Fruit fly (Drosophila melanogaster): ENCODE measurements around the gene Mi-2.

Mi-2 gene

DNA sequence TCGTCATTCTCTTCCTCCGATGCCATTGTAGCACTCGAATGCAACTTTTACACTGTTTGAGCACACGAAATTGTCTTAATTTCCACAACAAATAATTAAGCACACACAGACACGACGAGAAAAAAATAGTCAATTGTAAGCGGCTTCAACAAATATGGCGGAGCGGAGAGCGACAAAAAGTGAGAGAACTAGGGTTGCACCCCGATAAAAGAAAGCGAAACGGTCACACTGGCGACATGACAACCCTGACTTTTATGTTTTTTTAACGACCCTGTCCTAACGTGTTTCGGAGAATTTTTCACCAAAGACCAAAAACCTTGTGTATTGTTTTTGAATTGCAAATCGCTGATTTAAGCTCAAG is at the start of gene Mi-2, which contains the start of gene Prp3:
Gene Mi-2, minus strand, starts transcription at position 162 of the 361 bp plus-strand sequence.
Gene Prp3, plus strand, starts transcription at position 247 of the 361 bp plus-strand sequence.
- TF ChIP-seq Sin3A (optimal IDR thresholded peaks at IDR 0.05), result no peak
- no peak for TF ChIP-seq h (optimal IDR thresholded peaks at IDR 0.05)
- TF ChIP-seq ttk (optimal IDR thresholded peaks at IDR 0.05), result no peak
- TF ChIP-seq insv (optimal IDR thresholded peaks at IDR 0.05), result no peak
- no peak for TF ChIP-seq Myc (optimal IDR thresholded peaks at IDR 0.05)
- TF ChIP-seq psq (optimal IDR thresholded peaks at IDR 0.05), result no peak

DNA sequence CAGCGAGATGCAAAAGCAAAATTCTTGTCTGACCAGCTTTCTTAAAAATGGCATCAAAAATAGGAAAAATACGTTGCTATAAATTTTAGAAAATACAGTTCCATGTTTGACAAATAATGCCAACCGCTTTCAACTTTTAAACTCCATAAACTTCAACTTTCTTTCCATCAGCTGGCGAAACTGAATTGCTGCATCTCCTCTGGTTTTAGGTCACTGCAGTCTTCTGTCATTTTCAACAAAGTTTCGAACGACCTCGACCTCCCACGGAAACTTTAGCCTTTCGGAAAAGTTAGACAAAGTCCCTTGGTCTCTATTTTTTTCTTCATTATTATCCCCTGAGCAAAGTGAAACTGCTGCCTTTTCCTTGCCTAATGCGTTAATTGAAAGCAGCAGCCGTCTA is 45.7 kb upstream of the Mi-2 start, which contains the start of gene CG42263:
Gene CG42263, minus strand, starts transcription at position 101 of the 400 bp plus-strand sequence.
- TF ChIP-seq insv (optimal IDR thresholded peaks at IDR 0.05), result no peak
- TF ChIP-seq ttk (optimal IDR thresholded peaks at IDR 0.05), result no peak
- TF ChIP-seq psq (optimal IDR thresholded peaks at IDR 0.05), result no peak
- no peak for TF ChIP-seq Sin3A (optimal IDR thresholded peaks at IDR 0.05)
- TF ChIP-seq h (optimal IDR thresholded peaks at IDR 0.05), result no peak
- no peak for TF ChIP-seq Myc (optimal IDR thresholded peaks at IDR 0.05)

DNA sequence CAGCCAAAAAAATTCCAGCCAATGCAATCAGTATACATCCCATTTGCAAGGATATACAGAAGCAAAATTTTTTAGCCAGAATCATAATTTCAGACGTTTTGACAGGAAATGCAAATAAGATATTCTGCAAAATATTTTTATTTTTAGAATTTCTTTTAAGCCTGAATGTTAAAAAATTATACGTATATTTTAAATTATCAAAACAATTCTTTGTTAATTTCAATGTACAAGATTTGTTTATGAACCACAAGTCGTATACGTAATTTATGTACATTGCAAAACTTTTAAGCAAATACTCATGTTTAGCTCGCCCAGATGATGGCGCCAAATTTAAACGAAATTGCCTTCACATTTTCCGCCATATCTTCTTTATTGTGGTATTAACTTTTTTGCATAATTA is 44.4 kb upstream of the Mi-2 start, which contains the start of gene CG42654:
Gene CG42654, minus strand, starts transcription at position 101 of the 400 bp plus-strand sequence.
- no peak for TF ChIP-seq psq (optimal IDR thresholded peaks at IDR 0.05)
- TF ChIP-seq h (optimal IDR thresholded peaks at IDR 0.05), result no peak
- TF ChIP-seq Myc (optimal IDR thresholded peaks at IDR 0.05), result no peak
- TF ChIP-seq Sin3A (optimal IDR thresholded peaks at IDR 0.05), result no peak
- no peak for TF ChIP-seq ttk (optimal IDR thresholded peaks at IDR 0.05)
- no peak for TF ChIP-seq insv (optimal IDR thresholded peaks at IDR 0.05)

DNA sequence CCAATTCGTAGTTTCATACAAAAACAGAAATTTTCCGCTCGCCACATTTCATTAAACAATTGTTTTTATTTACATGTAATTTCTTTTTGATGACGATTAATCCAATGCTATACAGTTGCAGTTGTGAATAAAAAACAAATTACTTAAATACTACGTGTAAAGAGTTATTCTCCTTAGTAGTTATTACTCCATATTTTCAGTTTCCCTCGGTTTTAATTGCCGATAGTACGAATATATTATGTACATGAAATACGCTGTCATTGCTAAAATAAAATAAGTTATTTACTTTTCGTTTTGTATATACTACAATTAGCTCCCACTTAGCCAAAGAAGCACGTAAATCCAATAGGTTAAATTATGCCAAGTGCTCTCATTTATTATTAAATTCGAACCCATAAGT is 43.6 kb upstream of the Mi-2 start, which contains the start of gene CG42655:
Gene CG42655, minus strand, starts transcription at position 101 of the 400 bp plus-strand sequence.
- no peak for TF ChIP-seq h (optimal IDR thresholded peaks at IDR 0.05)
- TF ChIP-seq Sin3A (optimal IDR thresholded peaks at IDR 0.05), result no peak
- no peak for TF ChIP-seq ttk (optimal IDR thresholded peaks at IDR 0.05)
- no peak for TF ChIP-seq Myc (optimal IDR thresholded peaks at IDR 0.05)
- no peak for TF ChIP-seq insv (optimal IDR thresholded peaks at IDR 0.05)
- no peak for TF ChIP-seq psq (optimal IDR thresholded peaks at IDR 0.05)

DNA sequence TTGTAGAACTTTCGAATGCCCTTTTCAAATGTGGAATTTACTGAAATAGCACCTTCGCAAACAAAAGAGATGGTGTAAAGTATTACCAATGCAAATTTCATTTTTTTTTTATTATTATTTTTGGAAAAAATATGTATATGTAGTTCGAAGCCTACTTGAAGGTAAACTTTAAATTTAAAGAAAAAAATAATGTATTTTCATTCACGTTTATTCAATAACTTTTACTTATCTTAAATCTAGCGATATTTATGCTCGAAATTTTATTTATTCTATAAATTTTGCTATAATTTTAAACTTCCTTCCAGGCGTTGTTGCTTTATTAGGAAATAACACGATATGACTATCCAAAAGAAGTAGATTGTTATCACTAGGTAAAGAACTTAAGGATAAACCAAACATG is 42.7 kb upstream of the Mi-2 start, which contains the start of gene CG33710:
Gene CG33710, minus strand, starts transcription at position 101 of the 400 bp plus-strand sequence.
- TF ChIP-seq h (optimal IDR thresholded peaks at IDR 0.05) (no peak), insv (optimal IDR thresholded peaks at IDR 0.05) (no peak), Myc (optimal IDR thresholded peaks at IDR 0.05) (no peak), ttk (optimal IDR thresholded peaks at IDR 0.05) (no peak), Sin3A (optimal IDR thresholded peaks at IDR 0.05) (no peak), psq (optimal IDR thresholded peaks at IDR 0.05) (no peak)

DNA sequence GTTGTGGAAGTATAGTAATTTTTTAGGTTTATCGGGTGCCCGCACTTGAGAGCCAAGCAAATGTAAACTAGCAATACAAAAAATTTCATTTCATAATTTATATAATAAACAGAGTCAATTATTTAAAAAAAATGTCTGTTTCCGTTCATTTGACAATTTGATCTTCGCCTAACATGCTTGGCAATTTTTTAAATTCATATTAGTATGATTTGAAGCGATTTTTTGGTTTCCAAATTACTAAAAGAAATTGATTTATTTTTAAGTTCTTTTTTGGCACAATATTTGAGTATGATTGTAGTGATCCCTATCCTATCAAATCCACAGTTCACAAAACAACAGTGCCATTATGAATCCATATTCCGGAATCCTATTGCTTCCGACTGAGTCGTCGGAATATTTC is 41.9 kb upstream of the Mi-2 start, which contains the start of gene CG34258:
Gene CG34258, minus strand, starts transcription at position 101 of the 400 bp plus-strand sequence.
- TF ChIP-seq psq (optimal IDR thresholded peaks at IDR 0.05) (no peak), h (optimal IDR thresholded peaks at IDR 0.05) (no peak), Sin3A (optimal IDR thresholded peaks at IDR 0.05) (no peak), ttk (optimal IDR thresholded peaks at IDR 0.05) (no peak), insv (optimal IDR thresholded peaks at IDR 0.05) (no peak), Myc (optimal IDR thresholded peaks at IDR 0.05) (no peak)

DNA sequence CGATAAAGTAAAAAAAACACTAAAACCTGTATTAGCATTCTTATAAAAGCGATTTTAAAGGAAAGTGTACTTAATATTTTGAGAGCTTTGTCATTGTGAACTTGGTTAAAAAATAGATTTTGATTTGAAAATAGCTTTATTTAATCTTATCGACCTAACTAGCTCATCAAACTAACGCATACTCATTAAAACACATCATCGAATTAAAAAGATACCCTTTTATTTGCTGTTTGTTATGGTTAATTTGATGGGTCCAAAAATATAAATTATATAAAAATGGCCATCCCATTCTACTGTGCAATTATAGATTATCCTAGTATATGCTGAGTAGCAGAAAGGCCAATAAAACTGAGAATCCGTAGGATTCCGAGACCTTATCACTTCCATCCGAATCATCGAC is 41.0 kb upstream of the Mi-2 start, which contains the start of gene CG32219:
Gene CG32219, minus strand, starts transcription at position 101 of the 400 bp plus-strand sequence.
- TF ChIP-seq Myc (optimal IDR thresholded peaks at IDR 0.05), result no peak
- TF ChIP-seq psq (optimal IDR thresholded peaks at IDR 0.05), result no peak
- no peak for TF ChIP-seq insv (optimal IDR thresholded peaks at IDR 0.05)
- TF ChIP-seq Sin3A (optimal IDR thresholded peaks at IDR 0.05), result no peak
- no peak for TF ChIP-seq h (optimal IDR thresholded peaks at IDR 0.05)
- no peak for TF ChIP-seq ttk (optimal IDR thresholded peaks at IDR 0.05)

DNA sequence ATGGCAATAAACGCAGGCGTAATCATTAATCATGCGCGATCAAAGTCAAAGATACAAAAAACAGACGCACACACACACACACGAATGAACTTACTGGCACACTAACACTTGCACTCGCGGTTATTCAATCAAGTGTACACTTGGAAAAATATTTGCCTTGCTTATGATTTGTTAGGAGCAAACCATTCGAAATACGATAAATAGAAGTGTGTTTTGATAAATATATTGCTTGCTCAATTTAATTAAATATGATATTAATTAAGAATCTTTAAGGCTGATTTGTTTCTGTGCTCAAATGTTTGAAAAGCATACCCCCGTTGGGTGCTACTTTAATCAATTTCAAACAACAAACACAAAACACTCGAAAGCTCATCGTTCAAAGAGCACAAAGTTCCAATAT is 35.5 kb upstream of the Mi-2 start:
- TF ChIP-seq h (optimal IDR thresholded peaks at IDR 0.05) (no peak), Myc (optimal IDR thresholded peaks at IDR 0.05) (no peak), insv (optimal IDR thresholded peaks at IDR 0.05) (no peak), Sin3A (optimal IDR thresholded peaks at IDR 0.05) (no peak), psq (optimal IDR thresholded peaks at IDR 0.05) (no peak), ttk (optimal IDR thresholded peaks at IDR 0.05) (no peak)

DNA sequence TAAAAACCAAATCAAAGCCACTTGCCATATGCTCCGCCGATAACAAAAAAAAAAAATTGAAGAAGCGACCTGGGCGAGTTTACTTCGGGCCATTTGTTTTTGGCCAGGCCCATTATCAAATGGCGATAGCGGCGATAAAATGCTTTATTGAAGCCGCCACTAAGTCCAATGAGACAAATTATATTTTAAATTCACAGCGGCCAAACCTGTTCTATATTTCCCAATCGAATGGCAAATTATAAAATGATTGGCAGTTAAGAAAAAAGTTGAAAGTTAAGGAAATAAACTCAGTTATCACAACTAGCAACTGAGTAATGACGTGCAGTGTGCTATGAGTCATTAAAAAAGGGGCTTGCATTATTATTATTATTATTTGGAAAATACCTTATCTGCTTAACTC is 31.1 kb upstream of the Mi-2 start:
- TF ChIP-seq ttk (optimal IDR thresholded peaks at IDR 0.05) (no peak), psq (optimal IDR thresholded peaks at IDR 0.05) (no peak), h (optimal IDR thresholded peaks at IDR 0.05) (no peak), Myc (optimal IDR thresholded peaks at IDR 0.05) (no peak), insv (optimal IDR thresholded peaks at IDR 0.05) (no peak)

DNA sequence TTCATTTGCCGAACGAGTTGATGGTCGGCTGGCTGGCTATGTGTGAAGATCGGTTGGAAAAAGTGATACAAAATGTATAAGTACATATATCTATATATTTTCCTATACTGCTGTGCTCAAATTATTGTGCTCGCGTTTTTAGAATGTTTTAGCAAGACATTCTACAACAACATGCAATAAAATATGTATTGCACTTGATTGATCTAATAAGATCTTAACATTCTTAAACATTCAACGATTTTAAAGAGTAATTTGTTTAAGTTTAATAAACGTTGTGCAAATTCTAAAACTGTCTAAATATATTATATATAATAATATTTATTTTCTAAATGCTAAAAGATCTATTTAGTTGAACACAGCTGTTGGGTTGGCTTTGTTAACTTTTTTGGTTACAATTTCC is 30.3 kb upstream of the Mi-2 start:
- TF ChIP-seq psq (optimal IDR thresholded peaks at IDR 0.05), result no peak
- no peak for TF ChIP-seq Myc (optimal IDR thresholded peaks at IDR 0.05)

DNA sequence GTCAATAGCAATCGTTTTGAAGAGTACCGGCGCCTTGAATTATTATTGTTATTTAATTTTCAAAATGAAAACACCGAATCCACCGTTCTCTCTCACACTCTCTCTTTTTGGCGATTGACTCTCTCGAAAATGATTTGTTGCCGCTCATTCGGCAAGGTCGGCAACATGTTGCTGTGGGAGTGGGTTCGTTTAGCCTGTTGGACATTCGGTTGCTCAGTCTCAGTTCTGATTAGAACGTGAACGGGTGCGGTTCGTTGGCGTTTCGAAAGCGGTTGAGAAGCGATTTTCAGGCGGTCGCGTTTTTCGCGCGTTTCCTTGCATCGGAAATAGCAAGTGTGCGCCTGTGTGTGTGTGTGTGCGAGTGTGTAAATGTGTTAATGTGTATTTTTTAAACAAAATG is 29.0 kb upstream of the Mi-2 start, which contains the start of gene Ac76E:
Gene Ac76E, plus strand, starts transcription at position 264 of the 400 bp plus-strand sequence.
- TF ChIP-seq Myc (optimal IDR thresholded peaks at IDR 0.05) (no peak), Sin3A (optimal IDR thresholded peaks at IDR 0.05) (no peak), insv (optimal IDR thresholded peaks at IDR 0.05) (no peak), h (optimal IDR thresholded peaks at IDR 0.05) (no peak), psq (optimal IDR thresholded peaks at IDR 0.05) (no peak), ttk (optimal IDR thresholded peaks at IDR 0.05) (no peak)

DNA sequence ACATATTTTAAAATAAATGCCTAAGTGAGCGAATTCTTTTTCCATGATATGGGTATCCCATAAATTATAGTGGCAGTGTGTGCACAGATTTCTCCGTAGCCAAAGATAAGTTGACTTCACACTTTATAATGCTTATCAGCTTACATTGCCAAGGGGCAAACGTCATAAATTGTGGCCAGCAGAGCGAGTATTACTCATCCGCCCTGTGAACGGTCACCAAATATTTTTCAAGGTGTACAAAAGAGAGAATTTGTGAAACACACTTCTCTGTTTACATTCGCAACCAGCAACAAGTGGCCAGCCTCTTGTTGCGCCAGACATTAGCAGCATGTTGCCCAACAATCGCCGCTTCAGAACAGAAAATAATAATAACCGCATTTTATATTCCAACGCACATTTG is 22.9 kb upstream of the Mi-2 start:
- TF ChIP-seq Myc (optimal IDR thresholded peaks at IDR 0.05), result no peak
- TF ChIP-seq insv (optimal IDR thresholded peaks at IDR 0.05), result no peak
- TF ChIP-seq ttk (optimal IDR thresholded peaks at IDR 0.05), result no peak
- TF ChIP-seq h (optimal IDR thresholded peaks at IDR 0.05), result no peak
- no peak for TF ChIP-seq Sin3A (optimal IDR thresholded peaks at IDR 0.05)
- TF ChIP-seq psq (optimal IDR thresholded peaks at IDR 0.05), result no peak

DNA sequence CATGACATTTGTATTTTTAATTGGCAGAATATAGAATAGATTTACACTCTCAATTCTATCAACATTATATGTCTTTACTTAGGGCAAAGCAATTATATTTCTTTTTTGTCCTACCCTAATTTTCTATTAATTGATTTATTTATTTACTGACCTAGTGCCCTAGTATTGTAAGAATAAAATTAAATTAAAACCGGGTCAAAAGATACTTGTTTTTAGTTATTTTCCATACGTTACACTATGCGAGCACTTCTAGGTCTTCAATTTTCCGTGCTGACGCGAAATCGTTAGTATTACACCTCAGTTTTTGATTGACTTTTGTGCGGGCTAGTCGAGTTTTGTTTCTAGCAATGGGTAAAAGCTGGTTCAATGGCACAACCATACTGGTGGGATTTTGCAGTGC is 21.4 kb upstream of the Mi-2 start, which contains the start of gene CG46462:
Gene CG46462, plus strand, starts transcription at position 301 of the 400 bp plus-strand sequence.
- TF ChIP-seq ttk (optimal IDR thresholded peaks at IDR 0.05), result no peak
- TF ChIP-seq psq (optimal IDR thresholded peaks at IDR 0.05), result no peak
- TF ChIP-seq h (optimal IDR thresholded peaks at IDR 0.05), result no peak
- no peak for TF ChIP-seq Myc (optimal IDR thresholded peaks at IDR 0.05)
- TF ChIP-seq Sin3A (optimal IDR thresholded peaks at IDR 0.05), result no peak
- no peak for TF ChIP-seq insv (optimal IDR thresholded peaks at IDR 0.05)
